Worm (Caenorhabditis elegans) whole organism, midembryonic: ENCODE data around the gene ZK287.1.

Experiments used
- flt-1 ChIP-seq: fragments of 200-800 bp; sonication (Bioruptor generic); IDR thresholded peaks from 2 replicates; pipeline ENCODE4 v1.3.6; 2022; ENCODE audit warnings: missing genetic modification characterization, missing compliant biosample characterization
- ref-1 ChIP-seq: fragments of 200-800 bp; sonication (Bioruptor generic); conservative IDR thresholded peaks from 2 replicates; pipeline ENCODE4 v1.3.6; 2022; ENCODE audit warnings: missing genetic modification reagents, missing genetic modification characterization, missing compliant biosample characterization

DNA sequence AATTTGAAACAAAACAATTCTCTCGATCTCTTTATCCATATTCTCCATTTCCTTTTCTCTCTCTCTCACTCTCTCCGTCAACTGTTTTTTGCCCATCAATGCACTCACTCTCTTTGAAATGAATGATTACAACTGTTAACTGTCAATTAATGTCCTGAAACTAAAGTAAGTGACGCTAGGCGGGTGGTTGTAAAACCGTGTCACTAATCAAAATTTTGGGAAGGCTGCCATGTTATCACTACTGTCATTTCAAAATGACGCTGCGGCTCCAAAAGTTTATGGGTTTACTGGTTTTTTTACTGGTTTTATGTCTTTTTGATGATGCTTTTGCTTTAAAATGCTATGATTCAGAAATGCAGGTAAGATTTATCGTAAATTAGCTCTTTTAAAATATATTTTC is 12.7 kb downstream of the ZK287.1 start, which contains the start of gene ZK287.9:
- no peak for TF ChIP-seq ref-1 (GFP tag; lab: Robert Waterston, UW)
- no peak for TF ChIP-seq flt-1 (GFP tag; lab: Robert Waterston, UW)
